Fruit fly (Drosophila melanogaster): ENCODE measurements around the gene CG10477.

Gene CG10477

dm6 chr3L:6071454-6072189, 37.2 kb upstream of the CG10477 start, which contains the start of gene CG6602 (continued):
- TF ChIP-seq CG31627 (GFP tag; optimal IDR thresholded peaks at IDR 0.05) (peak; percentile 55), CG6276 (GFP tag; optimal IDR thresholded peaks at IDR 0.05) (no peak), Eip75B (GFP tag; optimal IDR thresholded peaks at IDR 0.05) (peak; percentile 17), CG6854 (GFP tag; optimal IDR thresholded peaks at IDR 0.05) (peak; percentile 21), salr (GFP tag; optimal IDR thresholded peaks at IDR 0.05) (peak in 1 of 2 experiments; percentile 54)

dm6 chr3L:6070119-6070518, 35.7 kb upstream of the CG10477 start:
- no peak for TF ChIP-seq esn (GFP tag; optimal IDR thresholded peaks at IDR 0.05)
- TF ChIP-seq svp (GFP tag): no peak
- TF ChIP-seq CG10631 (GFP tag; optimal IDR thresholded peaks at IDR 0.05): no peak
- no peak for TF ChIP-seq Hr38 (GFP tag; optimal IDR thresholded peaks at IDR 0.05)
- no peak for TF ChIP-seq CG11902 (GFP tag; optimal IDR thresholded peaks at IDR 0.05)
- TF ChIP-seq CG31627 (GFP tag; optimal IDR thresholded peaks at IDR 0.05): no peak

DNA sequence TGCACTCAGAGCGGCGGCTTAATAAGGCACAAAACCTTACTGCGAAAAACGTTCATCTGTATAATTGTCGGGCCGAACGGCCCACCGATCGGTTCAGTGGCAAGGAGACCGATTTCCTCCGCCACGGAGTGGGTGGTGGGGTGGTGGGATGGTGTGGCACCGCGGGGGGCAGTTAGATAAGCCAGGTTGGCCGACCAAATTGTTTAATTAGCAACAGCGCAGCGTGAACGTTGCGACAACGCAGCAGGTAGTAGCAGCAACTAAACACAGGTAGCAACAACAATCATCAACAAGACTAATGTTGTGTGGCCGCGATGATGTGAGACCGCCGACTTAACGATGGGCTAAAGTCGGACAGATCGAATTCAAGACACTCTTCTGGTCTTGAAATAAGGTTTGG, 33.8 kb upstream of the CG10477 start:
- TF ChIP-seq CG11762 (GFP tag; optimal IDR thresholded peaks at IDR 0.05; ENCODE audit: insufficient read depth) (no peak), Ets96B (tag; optimal IDR thresholded peaks at IDR 0.05) (no peak), CG3032 (tag; optimal IDR thresholded peaks at IDR 0.05) (no peak), CG6808 (GFP tag; optimal IDR thresholded peaks at IDR 0.05) (no peak)

DNA sequence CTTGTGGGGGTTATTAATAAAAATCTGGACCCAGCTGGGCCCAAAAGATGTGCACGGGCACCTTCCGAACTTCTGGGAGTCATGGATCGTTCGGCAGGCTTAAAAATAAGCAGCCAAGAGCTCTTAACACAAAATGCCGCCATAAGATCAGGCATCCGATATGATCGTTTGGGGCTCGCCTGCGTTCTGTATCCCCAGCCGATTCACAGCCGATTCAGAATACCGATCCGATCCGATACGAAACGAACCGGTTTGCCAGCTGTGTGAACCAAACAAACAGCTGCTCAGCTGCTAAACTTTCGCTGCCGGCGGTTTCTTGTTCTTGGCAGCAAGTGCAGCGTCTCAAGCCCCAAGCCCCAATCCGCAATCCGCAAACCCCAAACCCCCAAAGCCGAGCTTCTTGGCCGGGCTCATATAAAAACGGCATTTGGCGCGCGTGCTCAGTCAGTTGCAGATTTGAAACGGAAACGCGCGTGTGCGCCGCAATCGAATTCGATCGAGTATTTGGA, 31.5 kb upstream of the CG10477 start, which contains the start of gene CG42269:
Gene CG42269 (plus strand): TSS at position 416 of the 509 bp plus-strand sequence.
- TF ChIP-seq Blimp-1 (GFP tag; optimal IDR thresholded peaks at IDR 0.05) (peak; percentile 92), CG6792 (GFP tag; optimal IDR thresholded peaks at IDR 0.05) (no peak), net (GFP tag; optimal IDR thresholded peaks at IDR 0.05) (peak; percentile 3), svp (GFP tag) (no peak), salr (GFP tag; optimal IDR thresholded peaks at IDR 0.05) (no peak), CG6163 (GFP tag; IDR thresholded peaks at IDR 0.05) (0 out of 3 replicates have a peak, but pooled peaks have one; percentile 20), CG6854 (GFP tag; optimal IDR thresholded peaks at IDR 0.05) (peak; percentile 91), Eip78C (GFP tag) (peak; percentile 63)

DNA sequence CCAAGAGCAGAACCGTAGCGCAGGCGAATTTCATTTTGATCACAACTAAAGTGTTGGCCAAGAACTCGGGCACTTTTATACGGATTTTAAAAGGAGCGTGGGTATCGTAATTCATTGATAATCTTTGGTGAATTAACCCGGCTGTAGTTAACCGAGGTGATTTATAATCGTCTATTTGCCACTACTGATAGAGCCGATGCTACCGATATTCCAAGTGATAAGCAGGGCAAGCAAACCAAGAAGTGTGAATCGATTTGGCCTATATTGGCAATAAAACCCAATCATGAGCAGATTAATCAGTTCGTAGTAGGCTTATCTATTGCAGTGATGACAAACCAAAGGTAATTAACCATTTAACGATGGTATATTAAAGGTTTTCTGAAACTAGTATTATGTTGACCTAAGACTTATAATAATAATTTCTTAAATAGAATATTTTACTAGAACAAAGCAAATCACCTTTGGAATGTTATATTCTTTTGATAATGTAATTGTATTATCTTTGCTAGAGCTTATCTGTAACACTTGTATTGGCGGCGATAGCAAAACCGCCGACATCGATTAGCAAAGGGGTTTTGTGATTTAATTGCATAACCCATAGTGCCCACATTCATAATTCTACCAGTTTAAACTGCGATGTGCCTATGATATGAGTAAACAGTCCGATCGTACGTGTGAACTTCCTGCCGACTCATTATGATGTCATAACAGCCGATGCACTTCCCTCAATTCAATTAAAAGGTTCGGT, 28.6 kb upstream of the CG10477 start, which contains the start of gene CG10472:
Gene CG10472 (minus strand): TSS at position 51 of the 748 bp plus-strand sequence.
- TF ChIP-seq vri (GFP tag; optimal IDR thresholded peaks at IDR 0.05) (peak; percentile 74), Smox (GFP tag; optimal IDR thresholded peaks at IDR 0.05) (no peak)

DNA sequence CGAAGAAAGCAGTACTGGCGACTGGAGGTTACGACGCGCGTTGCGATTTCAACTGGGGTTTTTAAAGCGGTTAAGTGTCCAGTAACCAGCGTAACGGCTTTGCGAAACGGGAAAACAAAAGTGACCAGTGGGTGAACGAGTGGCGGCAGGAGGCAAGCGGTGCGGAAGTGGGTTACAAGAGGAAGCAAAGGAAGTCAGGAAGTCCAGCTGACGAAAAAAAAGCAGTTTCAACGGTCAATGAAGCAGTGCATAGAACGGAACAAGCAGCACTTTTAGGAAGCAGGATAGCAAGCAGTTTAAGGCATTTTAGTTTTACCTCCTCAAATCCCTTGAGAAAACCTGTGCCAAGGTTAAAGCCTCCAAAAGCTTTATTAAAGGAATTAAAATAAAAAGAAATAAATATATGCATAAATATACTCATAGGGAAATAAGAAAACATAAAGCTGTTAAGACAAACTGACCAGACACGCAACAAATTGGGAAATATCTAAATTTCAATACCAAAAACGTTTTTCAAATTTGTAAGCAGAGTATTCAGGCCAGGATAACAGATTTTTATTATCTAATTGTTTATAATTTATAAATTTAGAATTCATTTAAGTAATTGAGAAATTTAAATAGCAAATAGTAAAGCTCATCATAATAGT, 24.8 kb upstream of the CG10477 start, which contains the start of gene CG6592:
Gene CG6592 (plus strand): TSS at position 597 of the 647 bp plus-strand sequence.
- TF ChIP-seq CG11294 (GFP tag; IDR thresholded peaks at IDR 0.05) (no peak), Eip78C (GFP tag) (peak; percentile 68), lz (GFP tag; optimal IDR thresholded peaks at IDR 0.05) (no peak), CG31627 (GFP tag; optimal IDR thresholded peaks at IDR 0.05) (peak; percentile 20), Sox14 (GFP tag; optimal IDR thresholded peaks at IDR 0.05) (no peak), CG10669 (GFP tag; optimal IDR thresholded peaks at IDR 0.05) (peak; percentile 20), Hr39 (GFP tag; optimal IDR thresholded peaks at IDR 0.05) (peak; percentile 21), pdm3 (GFP tag; optimal IDR thresholded peaks at IDR 0.05) (peak; percentile 5), Lpt (GFP tag; optimal IDR thresholded peaks at IDR 0.05) (no peak), salr (GFP tag; optimal IDR thresholded peaks at IDR 0.05) (peak in 1 of 2 experiments; percentile 46), Hr4 (GFP tag; optimal IDR thresholded peaks at IDR 0.05) (no peak), fd59A (GFP tag; optimal IDR thresholded peaks at IDR 0.05) (peak; percentile 20), Ets21C (GFP tag; optimal IDR thresholded peaks at IDR 0.05) (no peak), CG6163 (GFP tag; IDR thresholded peaks at IDR 0.05) (no peak), CG8319 (GFP tag; optimal IDR thresholded peaks at IDR 0.05) (no peak), fkh (GFP tag; optimal IDR thresholded peaks at IDR 0.05) (no peak), dsx (GFP tag; optimal IDR thresholded peaks at IDR 0.05; ENCODE audit: poor library complexity, severe bottlenecking) (no peak), acj6 (GFP tag; optimal IDR thresholded peaks at IDR 0.05) (peak; percentile 20), CG1621 (tag; optimal IDR thresholded peaks at IDR 0.05) (peak; percentile 34), CG3919 (GFP tag; optimal IDR thresholded peaks at IDR 0.05) (peak; percentile 21), fd85E (GFP tag; optimal IDR thresholded peaks at IDR 0.05) (no peak)
